Worm (Caenorhabditis elegans) whole organism, L3 larva: Measurements from ENCODE around the gene ZK632.10.

Experiments used
- ceh-82 ChIP-seq: fragments of 150-350 bp; optimal IDR thresholded peaks from 2 replicates; lab custom pipeline; 2014; ENCODE audit warnings: missing biosample characterization, missing genetic modification characterization
- fos-1 ChIP-seq: fragments of 150-350 bp; optimal IDR thresholded peaks from 2 replicates; lab custom pipeline; 2014; ENCODE audit warnings: missing biosample characterization, missing genetic modification characterization
- hmg-11 ChIP-seq: sonication (generic microtip); optimal IDR thresholded peaks from 2 replicates; lab custom pipeline; 2016; ENCODE audit warnings: missing genetic modification characterization, missing compliant biosample characterization
- mdl-1 ChIP-seq: fragments of 150-350 bp; optimal IDR thresholded peaks from 2 replicates; lab custom pipeline; 2014; ENCODE audit warnings: missing biosample characterization, missing genetic modification characterization
- nfya-1 ChIP-seq: sonication (generic microtip); optimal IDR thresholded peaks from 2 replicates; lab custom pipeline; 2017; ENCODE audit warnings: missing genetic modification characterization, mild to moderate bottlenecking, missing compliant biosample characterization, antibody characterized with exemption, moderate library complexity; ENCODE audit not compliant: insufficient read depth
- nhr-67 ChIP-seq: fragments of 150-350 bp; optimal IDR thresholded peaks from 2 replicates; lab custom pipeline; 2014; ENCODE audit warnings: missing biosample characterization, missing genetic modification characterization
- pha-4 ChIP-seq: fragments of 150-350 bp; optimal IDR thresholded peaks from 2 replicates; lab custom pipeline; 2014; ENCODE audit warnings: missing biosample characterization, missing genetic modification reagents, missing genetic modification characterization
- sea-2 ChIP-seq: fragments of 150-350 bp; sonication (generic microtip); optimal IDR thresholded peaks from 4 replicates; lab custom pipeline; 2014; ENCODE audit warnings: missing biosample characterization, missing genetic modification reagents, missing genetic modification characterization
- snpc-4 ChIP-seq: fragments of 150-350 bp; optimal IDR thresholded peaks from 2 replicates; lab custom pipeline; 2014; ENCODE audit warnings: missing biosample characterization, missing genetic modification characterization
- unc-62 ChIP-seq: fragments of 150-350 bp; sonication (generic microtip); optimal IDR thresholded peaks from 4 replicates; lab custom pipeline; 2014; ENCODE audit warnings: missing biosample characterization, missing genetic modification reagents, missing genetic modification characterization
- zag-1 ChIP-seq: fragments of 150-350 bp; optimal IDR thresholded peaks from 2 replicates; lab custom pipeline; 2014; ENCODE audit warnings: missing biosample characterization, missing genetic modification characterization

- no peak for TF ChIP-seq hmg-11 (tag; lab: Kevin White, UChicago)
- no peak for TF ChIP-seq snpc-4
- TF ChIP-seq nhr-67 (tag; lab: Kevin White, UChicago): no peak
- no peak for TF ChIP-seq unc-62 (GFP tag; lab: Kevin White, UChicago)
- TF ChIP-seq sea-2 (GFP tag; lab: Kevin White, UChicago): no peak
- TF ChIP-seq ceh-82 (tag; lab: Kevin White, UChicago): no peak
- TF ChIP-seq mdl-1 (tag; lab: Kevin White, UChicago): no peak
- no peak for TF ChIP-seq pha-4 (tag; lab: Kevin White, UChicago)
- no peak for TF ChIP-seq zag-1 (tag; lab: Kevin White, UChicago)
- TF ChIP-seq nfya-1 (tag; lab: Kevin White, UChicago): no peak
- no peak for TF ChIP-seq fos-1 (tag; lab: Kevin White, UChicago)
Observed at ce11 chrIII:9876951-9877350, 49.4 kb upstream of the ZK632.10 start, which contains the start of gene ZK757.10.
